Worm (Caenorhabditis elegans): ENCODE results near the gene srg-33.

DNA sequence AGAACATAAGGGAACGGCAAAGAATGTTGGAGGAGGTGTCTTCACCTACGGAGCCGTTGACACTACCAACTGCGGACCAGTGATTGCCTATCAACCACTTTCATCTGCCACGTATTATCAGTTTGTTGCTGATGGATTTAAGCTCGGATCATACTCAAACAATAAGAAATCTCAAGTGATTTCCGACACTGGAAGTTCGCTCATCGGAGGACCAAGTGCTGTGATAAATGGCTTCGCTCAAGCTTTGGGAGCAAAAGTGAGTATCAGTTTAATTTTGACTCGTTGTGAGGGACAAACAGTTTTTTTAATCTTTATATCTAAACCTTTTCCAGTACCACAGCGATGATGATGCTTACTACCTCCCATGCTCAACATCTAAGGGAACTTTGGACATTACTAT, 20.5 kb upstream of the srg-33 start:
- no peak for TF ChIP-seq attf-3 (GFP tag; conservative IDR thresholded peaks at IDR 0.05)
- no peak for TF ChIP-seq unc-130 (GFP tag; optimal IDR thresholded peaks at IDR 0.05)
- no peak for TF ChIP-seq attf-5 (GFP tag; optimal IDR thresholded peaks at IDR 0.05)
